Worm (Caenorhabditis elegans) whole organism, young adult: ENCODE measurements around the gene Y7A9D.1.

Experiments
- B0019.2 ChIP-seq: fragments of 200-800 bp; sonication (Bioruptor generic); conservative IDR thresholded peaks from 2 replicates; pipeline ENCODE4 v1.3.6; 2022; ENCODE audit warnings: missing genetic modification reagents, missing genetic modification characterization, missing compliant biosample characterization
- B0261.1 ChIP-seq: sonication (generic microtip); optimal IDR thresholded peaks from 2 replicates; lab custom pipeline; 2016; ENCODE audit warnings: mild to moderate bottlenecking, missing genetic modification characterization, moderate library complexity, missing compliant biosample characterization
- C17E4.6 ChIP-seq: fragments of 200-800 bp; sonication (Bioruptor generic); IDR thresholded peaks from 2 replicates; pipeline ENCODE4 v1.3.6; 2022; ENCODE audit warnings: missing genetic modification reagents, missing genetic modification characterization, missing compliant biosample characterization
- D2030.7 ChIP-seq: fragments of 200-800 bp; sonication (Bioruptor generic); IDR thresholded peaks from 2 replicates; pipeline ENCODE4 v1.3.6; 2022; ENCODE audit warnings: missing genetic modification reagents, missing genetic modification characterization, missing compliant biosample characterization
- F23B12.7 ChIP-seq: sonication (generic microtip); optimal IDR thresholded peaks from 2 replicates; lab custom pipeline; 2017; ENCODE audit warnings: missing genetic modification characterization, mild to moderate bottlenecking, missing compliant biosample characterization, antibody characterized with exemption, moderate library complexity; ENCODE audit not compliant: insufficient read depth
- F39B2.1 ChIP-seq: fragments of 200-800 bp; sonication (Bioruptor generic); IDR thresholded peaks from 2 replicates; pipeline ENCODE4 v1.3.6; 2022; ENCODE audit warnings: missing genetic modification reagents, missing genetic modification characterization, missing compliant biosample characterization
- F49E8.2 ChIP-seq: sonication (generic microtip); optimal IDR thresholded peaks from 3 replicates; lab custom pipeline; 2017; ENCODE audit warnings: missing genetic modification characterization, mild to moderate bottlenecking, missing compliant biosample characterization, antibody characterized with exemption, moderate library complexity; ENCODE audit not compliant: insufficient read depth
- Y53G8AR.9 ChIP-seq: fragments of 200-800 bp; sonication (Bioruptor generic); conservative IDR thresholded peaks from 2 replicates; pipeline ENCODE4 v1.3.6; 2022; ENCODE audit warnings: missing genetic modification reagents, missing genetic modification characterization, missing compliant biosample characterization
- Y56A3A.18 ChIP-seq: fragments of 200-800 bp; sonication (Bioruptor generic); IDR thresholded peaks from 2 replicates; pipeline ENCODE4 v1.3.6; 2022; ENCODE audit warnings: missing genetic modification reagents, missing genetic modification characterization, missing compliant biosample characterization
- Y67H2A.10 ChIP-seq: fragments of 200-800 bp; sonication (Bioruptor generic); conservative IDR thresholded peaks from 2 replicates; pipeline ENCODE4 v1.3.6; 2022; ENCODE audit warnings: missing genetic modification reagents, missing genetic modification characterization, missing compliant biosample characterization
- Y79H2A.3 ChIP-seq: fragments of 200-800 bp; sonication (Bioruptor generic); conservative IDR thresholded peaks from 2 replicates; pipeline ENCODE4 v1.3.6; 2022; ENCODE audit warnings: missing genetic modification reagents, missing genetic modification characterization, missing compliant biosample characterization
- akir-1 ChIP-seq: fragments of 200-800 bp; sonication (Bioruptor generic); optimal IDR thresholded peaks from 2 replicates; lab custom pipeline; 2018; ENCODE audit warnings: mild to moderate bottlenecking, missing genetic modification characterization, moderate library complexity, missing compliant biosample characterization
- ama-1 ChIP-seq, 3 experiments: fragments of 150-350 bp in 1 of 3; sonication (generic microtip) in 2 of 3; optimal IDR thresholded peaks; 2 replicates each; lab custom pipeline; 2014 to 2018; ENCODE audit warnings: missing biosample characterization in 2 of 3, missing genetic modification characterization in 2 of 3, missing genetic modification reagents in 2 of 3
- athp-1 ChIP-seq: sonication (generic microtip); optimal IDR thresholded peaks from 2 replicates; lab custom pipeline; 2017; ENCODE audit warnings: mild to moderate bottlenecking, missing genetic modification characterization, missing compliant biosample characterization
- bed-1 ChIP-seq: fragments of 200-800 bp; sonication (Bioruptor generic); IDR thresholded peaks from 2 replicates; pipeline ENCODE4 v1.3.6; 2022; ENCODE audit warnings: missing genetic modification reagents, missing genetic modification characterization, missing compliant biosample characterization
- cebp-1 ChIP-seq, 2 experiments: fragments of 200-800 bp in 1 of 2; sonication (Bioruptor generic) in 1 of 2; sonication (generic microtip) in 1 of 2; IDR thresholded peaks in 1 of 2; optimal IDR thresholded peaks in 1 of 2; 2 replicates each; pipeline versions ENCODE4 v1.3.6 to Lab custom; 2017 to 2022; ENCODE audit warnings: missing compliant biosample characterization in 2 of 2, missing genetic modification characterization in 2 of 2, mild to moderate bottlenecking in 1 of 2, missing genetic modification reagents in 1 of 2, moderate library complexity in 1 of 2
- cebp-2 ChIP-seq: fragments of 200-800 bp; sonication (Bioruptor generic); IDR thresholded peaks from 2 replicates; pipeline ENCODE4 v1.3.6; 2022; ENCODE audit warnings: missing genetic modification characterization, missing compliant biosample characterization
- ceh-79 ChIP-seq: sonication (generic microtip); optimal IDR thresholded peaks from 2 replicates; lab custom pipeline; 2017; ENCODE audit warnings: mild to moderate bottlenecking, missing genetic modification characterization, missing compliant biosample characterization
- die-1 ChIP-seq: sonication (generic microtip); optimal IDR thresholded peaks from 2 replicates; lab custom pipeline; 2016; ENCODE audit warnings: missing genotype, mild to moderate bottlenecking, missing genetic modification characterization, missing compliant biosample characterization
- dox-1 ChIP-seq: fragments of 200-800 bp; sonication (Bioruptor generic); IDR thresholded peaks from 2 replicates; pipeline ENCODE4 v1.3.6; 2022; ENCODE audit warnings: missing genetic modification reagents, missing genetic modification characterization, missing compliant biosample characterization
- egl-44 ChIP-seq: fragments of 200-800 bp; sonication (Bioruptor generic); IDR thresholded peaks from 2 replicates; pipeline ENCODE4 v1.3.6; 2022; ENCODE audit warnings: missing genetic modification reagents, missing genetic modification characterization, missing compliant biosample characterization
- ekl-4 ChIP-seq: fragments of 200-800 bp; sonication (Bioruptor generic); IDR thresholded peaks from 2 replicates; pipeline ENCODE4 v1.3.6; 2022; ENCODE audit warnings: missing genetic modification reagents, missing genetic modification characterization, missing compliant biosample characterization
- gei-17 ChIP-seq: fragments of 200-800 bp; sonication (Bioruptor generic); optimal IDR thresholded peaks from 2 replicates; lab custom pipeline; 2018; ENCODE audit warnings: mild to moderate bottlenecking, missing genetic modification characterization, missing compliant biosample characterization
- him-1 ChIP-seq: sonication (generic microtip); optimal IDR thresholded peaks from 2 replicates; lab custom pipeline; 2016; ENCODE audit warnings: missing genotype, missing genetic modification reagents, missing genetic modification characterization, missing compliant biosample characterization
- hmg-1.2 ChIP-seq: fragments of 200-800 bp; sonication (Bioruptor generic); IDR thresholded peaks from 2 replicates; pipeline ENCODE4 v1.3.6; 2022; ENCODE audit warnings: missing genetic modification reagents, missing genetic modification characterization, missing compliant biosample characterization
- hrde-1 ChIP-seq: sonication (generic microtip); optimal IDR thresholded peaks from 2 replicates; lab custom pipeline; 2016; ENCODE audit warnings: missing genetic modification characterization, mild to moderate bottlenecking, missing compliant biosample characterization, moderate library complexity, missing genotype, missing genetic modification reagents, borderline replicate concordance
- hsf-1 ChIP-seq: fragments of 200-800 bp; sonication (Bioruptor generic); IDR thresholded peaks from 2 replicates; pipeline ENCODE4 v1.3.6; 2022; ENCODE audit warnings: missing genetic modification reagents, missing genetic modification characterization, missing compliant biosample characterization
- lin-26 ChIP-seq: fragments of 200-800 bp; sonication (Bioruptor generic); IDR thresholded peaks from 2 replicates; pipeline ENCODE4 v1.3.6; 2022; ENCODE audit warnings: missing genetic modification reagents, missing genetic modification characterization, missing compliant biosample characterization
- lsy-27 ChIP-seq: sonication (generic microtip); optimal IDR thresholded peaks from 2 replicates; lab custom pipeline; 2017; ENCODE audit warnings: missing genetic modification characterization, mild to moderate bottlenecking, missing compliant biosample characterization, antibody characterized with exemption, missing genotype, borderline replicate concordance; ENCODE audit not compliant: insufficient read depth
- madf-6 ChIP-seq: fragments of 200-800 bp; sonication (Bioruptor generic); IDR thresholded peaks from 2 replicates; pipeline ENCODE4 v1.3.6; 2022; ENCODE audit warnings: missing genetic modification reagents, missing genetic modification characterization, missing compliant biosample characterization
- madf-8 ChIP-seq: fragments of 200-800 bp; sonication (Bioruptor generic); conservative IDR thresholded peaks from 2 replicates; pipeline ENCODE4 v1.3.6; 2022; ENCODE audit warnings: missing genetic modification reagents, missing genetic modification characterization, missing compliant biosample characterization
- mcd-1 ChIP-seq: fragments of 200-800 bp; sonication (Bioruptor generic); IDR thresholded peaks from 2 replicates; pipeline ENCODE4 v1.3.6; 2022; ENCODE audit warnings: missing genetic modification reagents, missing genetic modification characterization, missing compliant biosample characterization
- mel-28 ChIP-seq: sonication (generic microtip); optimal IDR thresholded peaks from 2 replicates; lab custom pipeline; 2016; ENCODE audit warnings: borderline replicate concordance, mild to moderate bottlenecking, missing genetic modification characterization, missing compliant biosample characterization
- nfya-1 ChIP-seq: sonication (generic microtip); optimal IDR thresholded peaks from 2 replicates; lab custom pipeline; 2017; ENCODE audit warnings: antibody characterized with exemption, missing compliant biosample characterization, missing genetic modification characterization, borderline replicate concordance; ENCODE audit not compliant: insufficient read depth
- nhr-27 ChIP-seq: fragments of 200-800 bp; sonication (Bioruptor generic); optimal IDR thresholded peaks from 2 replicates; lab custom pipeline; 2018; ENCODE audit warnings: mild to moderate bottlenecking, missing genetic modification characterization, moderate library complexity, missing compliant biosample characterization
- nhr-80 ChIP-seq: sonication (generic microtip); optimal IDR thresholded peaks from 2 replicates; lab custom pipeline; 2016; ENCODE audit warnings: missing genetic modification characterization, missing compliant biosample characterization
- nhr-90 ChIP-seq: sonication (generic microtip); optimal IDR thresholded peaks from 2 replicates; lab custom pipeline; 2016; ENCODE audit warnings: missing genotype, mild to moderate bottlenecking, missing genetic modification characterization, missing compliant biosample characterization
- sdz-38 ChIP-seq: sonication (generic microtip); optimal IDR thresholded peaks from 2 replicates; lab custom pipeline; 2016; ENCODE audit warnings: missing genotype, missing genetic modification characterization, missing compliant biosample characterization
- snpc-1.1 ChIP-seq: sonication (generic microtip); optimal IDR thresholded peaks from 2 replicates; lab custom pipeline; 2017; ENCODE audit warnings: missing genetic modification characterization, mild to moderate bottlenecking, missing compliant biosample characterization, antibody characterized with exemption, moderate library complexity, missing genotype, missing genetic modification reagents; ENCODE audit not compliant: insufficient read depth
- snpc-1.3 ChIP-seq: sonication (generic microtip); optimal IDR thresholded peaks from 2 replicates; lab custom pipeline; 2017; ENCODE audit warnings: missing genetic modification characterization, mild to moderate bottlenecking, missing compliant biosample characterization, antibody characterized with exemption, moderate library complexity, missing genotype, missing genetic modification reagents; ENCODE audit not compliant: insufficient read depth
- tbp1 ChIP-seq: fragments of 200-800 bp; sonication (Bioruptor generic); optimal IDR thresholded peaks from 2 replicates; lab custom pipeline; 2018; ENCODE audit warnings: mild to moderate bottlenecking, missing genetic modification characterization, missing compliant biosample characterization
- unc-130 ChIP-seq: sonication (generic microtip); optimal IDR thresholded peaks from 2 replicates; lab custom pipeline; 2016; ENCODE audit warnings: missing genetic modification reagents, missing genetic modification characterization, missing compliant biosample characterization
- zim-3 ChIP-seq: sonication (generic microtip); optimal IDR thresholded peaks from 2 replicates; lab custom pipeline; 2017; ENCODE audit warnings: mild to moderate bottlenecking, missing genetic modification characterization, moderate library complexity, missing compliant biosample characterization
- ztf-25 ChIP-seq: fragments of 200-800 bp; sonication (Bioruptor generic); IDR thresholded peaks from 2 replicates; pipeline ENCODE4 v1.3.6; 2022; ENCODE audit warnings: missing genetic modification reagents, missing genetic modification characterization, missing compliant biosample characterization
- ztf-26 ChIP-seq: sonication (generic microtip); optimal IDR thresholded peaks from 2 replicates; lab custom pipeline; 2017; ENCODE audit warnings: missing genetic modification characterization, missing compliant biosample characterization
- ztf-3 ChIP-seq: fragments of 200-800 bp; sonication (Bioruptor generic); optimal IDR thresholded peaks from 2 replicates; lab custom pipeline; 2018; ENCODE audit warnings: mild to moderate bottlenecking, missing genetic modification characterization, missing compliant biosample characterization

The Y7A9D.1 gene

ce11 chrIV:16399017-16399416 lies 17.0 kb upstream of the Y7A9D.1 start (continued):
- TF ChIP-seq ztf-25 (GFP tag; lab: Robert Waterston, UW), result 0 out of 2 replicates have a peak, but pooled peaks have one; percentile 61
- no peak for TF ChIP-seq cebp-1 (GFP tag; IDR thresholded peaks at IDR 0.05; lab: Robert Waterston, UW)
- peak; percentile 66 for TF ChIP-seq cebp-1 (tag; optimal IDR thresholded peaks at IDR 0.05; lab: Kevin White, UChicago)
- no peak for TF ChIP-seq gei-17
- peak; percentile 86 for TF ChIP-seq nhr-90 (tag; lab: Kevin White, UChicago)
- TF ChIP-seq hrde-1 (tag; lab: Kevin White, UChicago), result peak; percentile 45
- TF ChIP-seq unc-130 (GFP tag; lab: Kevin White, UChicago), result no peak
- TF ChIP-seq dox-1 (GFP tag; lab: Robert Waterston, UW), result no peak; the same call in 1 of the 2 replicates
- peak; percentile 67 for TF ChIP-seq F49E8.2 (tag; lab: Kevin White, UChicago)
- peak; percentile 66 for TF ChIP-seq hmg-1.2 (GFP tag; lab: Robert Waterston, UW)
- peak; percentile 49; the same call in 1 of the 2 replicates for TF ChIP-seq Y56A3A.18
- no peak for TF ChIP-seq Y67H2A.10 (GFP tag; lab: Robert Waterston, UW)
- TF ChIP-seq mel-28 (tag; lab: Kevin White, UChicago), result no peak
- no peak for TF ChIP-seq nhr-80 (tag; lab: Kevin White, UChicago)
- peak; percentile 38 for TF ChIP-seq snpc-1.1 (tag; lab: Kevin White, UChicago)
- no peak for TF ChIP-seq Y53G8AR.9
- no peak for TF ChIP-seq F39B2.1 (GFP tag; lab: Robert Waterston, UW)
- TF ChIP-seq ama-1 (optimal IDR thresholded peaks at IDR 0.05; lab: Kevin White, UChicago), result no peak
- peak; percentile 31 to 88 for TF ChIP-seq ama-1 (GFP tag; optimal IDR thresholded peaks at IDR 0.05; lab: Kevin White, UChicago)
- peak; percentile 86 for TF ChIP-seq die-1
- no peak for TF ChIP-seq ztf-3 (GFP tag; lab: Kevin White, UChicago)
- TF ChIP-seq snpc-1.3 (tag; lab: Kevin White, UChicago), result peak; percentile 88
- TF ChIP-seq nhr-27, result peak; percentile 15
- TF ChIP-seq lsy-27 (tag; lab: Kevin White, UChicago), result no peak
- peak; percentile 85 for TF ChIP-seq D2030.7 (GFP tag; lab: Robert Waterston, UW)
- peak; percentile 58; the same call in 1 of the 2 replicates for TF ChIP-seq hsf-1 (GFP tag; lab: Robert Waterston, UW)
- no peak for TF ChIP-seq B0019.2 (GFP tag; lab: Robert Waterston, UW)
- TF ChIP-seq nfya-1 (tag; lab: Kevin White, UChicago), result no peak
- no peak for TF ChIP-seq him-1 (tag; lab: Kevin White, UChicago)
- TF ChIP-seq zim-3, result peak; percentile 26
- peak; percentile 89; the same call in 1 of the 2 replicates for TF ChIP-seq bed-1 (GFP tag; lab: Robert Waterston, UW)
- TF ChIP-seq akir-1, result no peak
- TF ChIP-seq F23B12.7 (tag; lab: Kevin White, UChicago), result peak; percentile 45
- TF ChIP-seq mcd-1, result peak; percentile 69
- no peak for TF ChIP-seq cebp-2
- no peak for TF ChIP-seq madf-8 (GFP tag; lab: Robert Waterston, UW)
- peak; percentile 55 for TF ChIP-seq madf-6 (GFP tag; lab: Robert Waterston, UW)
- peak; percentile 66 for TF ChIP-seq ceh-79 (tag; lab: Kevin White, UChicago)
- peak; percentile 55; the same call in 1 of the 2 replicates for TF ChIP-seq ekl-4 (GFP tag; lab: Robert Waterston, UW)
- peak; percentile 96 for TF ChIP-seq tbp1 (GFP tag; lab: Kevin White, UChicago)
- peak; percentile 89 for TF ChIP-seq lin-26 (GFP tag; lab: Robert Waterston, UW)
- TF ChIP-seq ztf-26 (tag; lab: Kevin White, UChicago), result no peak
- peak; percentile 82 for TF ChIP-seq B0261.1 (tag; lab: Kevin White, UChicago)
- TF ChIP-seq sdz-38 (tag; lab: Kevin White, UChicago), result no peak
- TF ChIP-seq athp-1 (tag; lab: Kevin White, UChicago), result peak; percentile 42
- no peak for TF ChIP-seq Y79H2A.3 (GFP tag; lab: Robert Waterston, UW)
- peak; percentile 90 for TF ChIP-seq egl-44 (GFP tag; lab: Robert Waterston, UW)
- no peak for TF ChIP-seq C17E4.6 (GFP tag; lab: Robert Waterston, UW)
